Worm (Caenorhabditis elegans) whole organism, L2 larva: Measurements from ENCODE around the gene K09E2.2.
A peak's percentile ranks its signal among the peaks of the same experiment; 100 is the strongest.

Experiments used
- fos-1 ChIP-seq: fragments of 150-350 bp; optimal IDR thresholded peaks from 2 replicates; lab custom pipeline; 2014; ENCODE audit warnings: missing biosample characterization, missing genetic modification characterization
- gmeb-1 ChIP-seq: fragments of 150-350 bp; optimal IDR thresholded peaks from 2 replicates; lab custom pipeline; 2014; ENCODE audit warnings: missing biosample characterization, missing genetic modification characterization
- lin-13 ChIP-seq: fragments of 150-350 bp; optimal IDR thresholded peaks from 2 replicates; lab custom pipeline; 2014; ENCODE audit warnings: missing biosample characterization, missing genetic modification reagents, missing genetic modification characterization
- nhr-11 ChIP-seq: fragments of 150-350 bp; optimal IDR thresholded peaks from 2 replicates; lab custom pipeline; 2014; ENCODE audit warnings: missing biosample characterization, missing genetic modification characterization
- nhr-237 ChIP-seq: fragments of 150-350 bp; optimal IDR thresholded peaks from 2 replicates; lab custom pipeline; 2014; ENCODE audit warnings: missing biosample characterization, missing genetic modification characterization
- unc-39 ChIP-seq: fragments of 150-350 bp; optimal IDR thresholded peaks from 2 replicates; lab custom pipeline; 2014; ENCODE audit warnings: missing biosample characterization, missing genetic modification characterization

DNA sequence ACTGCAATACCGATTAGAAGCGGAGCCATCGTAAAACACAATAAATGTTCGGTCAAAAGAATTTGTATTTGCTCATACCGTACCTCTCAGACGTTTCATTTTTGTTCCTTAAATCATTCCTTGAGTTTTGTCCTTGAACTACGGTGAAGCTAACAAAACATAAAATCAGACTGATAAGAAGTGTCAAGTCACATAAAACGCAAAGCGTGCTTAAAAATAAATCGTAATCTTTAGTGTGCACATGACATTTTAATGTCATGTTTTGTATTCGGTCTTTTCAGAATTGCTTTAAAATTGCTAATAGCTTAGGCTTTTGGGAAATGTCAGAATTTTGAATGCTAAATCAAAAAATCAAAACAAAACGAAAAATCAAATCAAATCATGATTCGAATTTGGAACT, 39.8 kb downstream of the K09E2.2 start:
- no peak for TF ChIP-seq nhr-11 (tag; lab: Kevin White, UChicago)
- TF ChIP-seq gmeb-1 (tag; lab: Kevin White, UChicago), result no peak
- TF ChIP-seq unc-39 (tag; lab: Kevin White, UChicago), result no peak
- TF ChIP-seq lin-13 (GFP tag; lab: Kevin White, UChicago), result no peak
- peak; percentile 81 for TF ChIP-seq fos-1 (tag; lab: Kevin White, UChicago)
- no peak for TF ChIP-seq nhr-237 (tag; lab: Kevin White, UChicago)
